Worm (Caenorhabditis elegans): ENCODE data around the gene W07G4.1.

The W07G4.1 gene

DNA sequence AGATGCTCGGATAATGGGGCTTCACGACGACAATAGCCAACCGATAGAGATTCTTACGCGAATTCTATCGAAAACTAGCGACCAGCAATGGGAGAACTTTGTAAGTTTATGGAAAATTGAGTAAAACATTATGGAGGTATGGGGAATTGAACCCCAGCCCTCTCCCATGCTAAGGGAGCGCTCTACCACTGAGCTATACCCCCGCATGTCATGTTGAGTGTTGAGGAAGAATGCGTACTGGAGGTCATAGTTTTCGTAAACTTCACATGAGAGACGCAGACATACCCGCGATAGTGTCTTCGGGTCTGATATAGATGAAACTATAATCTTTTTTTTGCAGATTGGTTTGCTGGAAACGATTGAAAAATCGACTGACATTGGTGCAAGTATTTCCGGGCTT, 29.9 kb upstream of the W07G4.1 start (continued):
- peak; percentile 75 for TF ChIP-seq nhr-47 (tag; optimal IDR thresholded peaks at IDR 0.05)
- peak; percentile 74 for TF ChIP-seq nhr-85 (tag)

DNA sequence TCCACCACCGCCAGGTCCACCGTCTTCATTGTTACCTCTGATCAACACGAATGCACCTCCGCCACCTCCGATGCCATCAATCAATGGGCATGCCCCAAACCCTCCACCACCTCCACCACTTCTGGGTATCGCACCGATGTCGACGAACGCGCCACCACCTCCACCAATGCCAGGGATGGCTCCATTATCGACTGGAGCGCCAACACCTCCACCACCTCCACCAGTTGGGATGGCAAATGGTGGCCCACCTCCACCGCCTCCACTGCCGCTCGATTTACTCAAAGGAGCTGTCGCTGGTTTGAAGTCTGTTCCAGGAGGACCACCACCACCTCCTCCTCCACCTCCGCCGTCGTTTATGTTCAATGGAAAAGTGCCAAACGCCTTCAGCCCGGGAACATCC, 28.9 kb upstream of the W07G4.1 start:
- TF ChIP-seq sox-4 (tag; optimal IDR thresholded peaks at IDR 0.05) (no peak), unc-130 (tag; optimal IDR thresholded peaks at IDR 0.05) (no peak)

- TF ChIP-seq ceh-90 (tag; optimal IDR thresholded peaks at IDR 0.05) (no peak), elt-2 (tag; optimal IDR thresholded peaks at IDR 0.05) (no peak), nhr-90 (tag; optimal IDR thresholded peaks at IDR 0.05; ENCODE audit: poor library complexity) (no peak), grh-1 (GFP tag; IDR thresholded peaks at IDR 0.05) (no peak), ztf-11 (tag; optimal IDR thresholded peaks at IDR 0.05) (no peak)
Measured at ce11 chrV:13006754-13007153, 26.6 kb upstream of the W07G4.1 start.

- TF ChIP-seq nhr-11 (tag; optimal IDR thresholded peaks at IDR 0.05) (no peak), mab-9 (GFP tag; IDR thresholded peaks at IDR 0.05) (no peak), lsy-2 (tag; optimal IDR thresholded peaks at IDR 0.05) (no peak), fkh-4 (tag; optimal IDR thresholded peaks at IDR 0.05; ENCODE audit: borderline replicate concordance) (no peak), ceh-88 (GFP tag; IDR thresholded peaks at IDR 0.05) (no peak), zip-4 (GFP tag; optimal IDR thresholded peaks at IDR 0.05) (no peak), rnt-1 (tag; optimal IDR thresholded peaks at IDR 0.05) (no peak), nhr-84 (tag; optimal IDR thresholded peaks at IDR 0.05) (no peak), grh-1 (GFP tag; IDR thresholded peaks at IDR 0.05) (no peak), aly-2 (tag; optimal IDR thresholded peaks at IDR 0.05) (no peak), sox-4 (tag; optimal IDR thresholded peaks at IDR 0.05) (no peak), sup-37 (GFP tag; optimal IDR thresholded peaks at IDR 0.05) (no peak), hlh-17 (GFP tag; optimal IDR thresholded peaks at IDR 0.05; ENCODE audit: borderline replicate concordance) (no peak), fkh-10 (GFP tag; optimal IDR thresholded peaks at IDR 0.05) (no peak), ets-5 (GFP tag; IDR thresholded peaks at IDR 0.05) (no peak), C34B4.2 (tag; optimal IDR thresholded peaks at IDR 0.05) (no peak), mep-1 (tag; optimal IDR thresholded peaks at IDR 0.05) (no peak), elt-3 (tag; optimal IDR thresholded peaks at IDR 0.05) (no peak), hlh-4 (tag; optimal IDR thresholded peaks at IDR 0.05) (no peak)
Measured at ce11 chrV:13008825-13009224, 24.5 kb upstream of the W07G4.1 start, which contains the start of gene F15B9.10. Gene F15B9.10, minus strand, starts transcription at chrV:13008925.

ce11 chrV:13009271-13009670, 24.1 kb upstream of the W07G4.1 start:
- TF ChIP-seq rnt-1 (tag; optimal IDR thresholded peaks at IDR 0.05) (no peak), ces-1 (GFP tag; optimal IDR thresholded peaks at IDR 0.05) (no peak), lin-39 (tag; optimal IDR thresholded peaks at IDR 0.05) (no peak), nhr-71 (tag; optimal IDR thresholded peaks at IDR 0.05) (no peak), ceh-88 (GFP tag; IDR thresholded peaks at IDR 0.05) (no peak), unc-130 (tag; optimal IDR thresholded peaks at IDR 0.05) (no peak), hlh-4 (tag; optimal IDR thresholded peaks at IDR 0.05) (no peak), pax-3 (tag; optimal IDR thresholded peaks at IDR 0.05) (no peak), Y116A8C.19 (tag; optimal IDR thresholded peaks at IDR 0.05; ENCODE audit: borderline replicate concordance) (no peak)

DNA sequence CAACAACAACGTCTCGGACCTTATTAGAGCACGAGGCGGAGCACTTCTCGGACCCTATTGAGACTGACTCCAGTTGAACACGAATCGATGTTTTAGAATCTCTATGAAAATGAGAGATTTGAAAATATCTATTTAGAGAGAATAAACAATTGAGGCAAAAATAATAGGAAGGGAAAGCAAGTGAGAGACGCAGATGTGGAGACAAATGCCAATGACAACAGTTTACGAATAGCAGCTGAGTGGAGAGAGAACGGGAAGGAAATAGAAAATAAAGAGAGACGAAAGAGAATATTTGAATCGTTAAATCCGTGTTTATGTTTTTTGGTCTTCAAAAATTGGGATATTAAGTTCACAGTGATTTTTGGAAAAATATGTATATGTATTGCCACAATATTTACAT, 23.5 kb upstream of the W07G4.1 start:
- peak; percentile 0 to 37 for TF ChIP-seq lsy-2 (tag; optimal IDR thresholded peaks at IDR 0.05)
- TF ChIP-seq dpl-1 (GFP tag; optimal IDR thresholded peaks at IDR 0.05) = peak in 2 of 3 experiments; percentile 8 to 14
- no peak for TF ChIP-seq F16B12.6 (tag; optimal IDR thresholded peaks at IDR 0.05)
- TF ChIP-seq hpl-2 (GFP tag; optimal IDR thresholded peaks at IDR 0.05) = no peak
- no peak for TF ChIP-seq alr-1 (tag; optimal IDR thresholded peaks at IDR 0.05; ENCODE audit: borderline replicate concordance)
- no peak for TF ChIP-seq nhr-11 (tag; optimal IDR thresholded peaks at IDR 0.05)
- TF ChIP-seq ztf-4 (tag; optimal IDR thresholded peaks at IDR 0.05) = no peak
- no peak for TF ChIP-seq lin-15B (tag; optimal IDR thresholded peaks at IDR 0.05)
- peak in 1 of 2 experiments; percentile 19 for TF ChIP-seq lin-35 (GFP tag; optimal IDR thresholded peaks at IDR 0.05)
- no peak for TF ChIP-seq mef-2 (tag; optimal IDR thresholded peaks at IDR 0.05)
- TF ChIP-seq efl-1 (optimal IDR thresholded peaks at IDR 0.05) = peak in 1 of 2 experiments; percentile 32
- peak in 1 of 2 experiments; percentile 74 for TF ChIP-seq efl-1 (GFP tag; optimal IDR thresholded peaks at IDR 0.05 in 1 of 2)
- peak; percentile 22 for TF ChIP-seq tbx-2 (tag; optimal IDR thresholded peaks at IDR 0.05)
- TF ChIP-seq grh-1 (GFP tag; IDR thresholded peaks at IDR 0.05) = no peak
- peak; percentile 31 for TF ChIP-seq swsn-7 (tag; optimal IDR thresholded peaks at IDR 0.05)
- no peak for TF ChIP-seq unc-130 (tag; optimal IDR thresholded peaks at IDR 0.05)
- TF ChIP-seq ceh-90 (tag; optimal IDR thresholded peaks at IDR 0.05) = no peak
- TF ChIP-seq ceh-88 (GFP tag; IDR thresholded peaks at IDR 0.05) = no peak

Data from whole organism, L1 larva.